Fruit fly (Drosophila melanogaster) whole organism, embryonic: ENCODE data around the gene Naa80.

Experiments used
- B-H1 ChIP-seq: fragments of 200-800 bp; sonication (Bioruptor generic); IDR thresholded peaks from 3 replicates; pipeline ENCODE4 v1.3.6; 2022; ENCODE audit warnings: missing biosample characterization, missing genetic modification characterization
- CG10565 ChIP-seq: fragments of 200-800 bp; sonication (Bioruptor generic); optimal IDR thresholded peaks from 3 replicates; lab custom pipeline; 2016; ENCODE audit warnings: missing biosample characterization, mild to moderate bottlenecking, missing genetic modification characterization
- CG11085 ChIP-seq: fragments of 200-800 bp; sonication (Bioruptor generic); IDR thresholded peaks from 2 replicates; pipeline ENCODE4 v1.3.6; 2022; ENCODE audit warnings: missing biosample characterization, missing genetic modification characterization
- CG11456 ChIP-seq: fragments of 200-800 bp; sonication (Bioruptor generic); IDR thresholded peaks from 3 replicates; pipeline ENCODE4 v1.3.6; 2022; ENCODE audit warnings: missing biosample characterization, missing genetic modification characterization
- CG11560 ChIP-seq: fragments of 200-800 bp; sonication (Bioruptor generic); IDR thresholded peaks from 3 replicates; pipeline ENCODE4 v1.3.6; 2022; ENCODE audit warnings: missing biosample characterization, missing genetic modification characterization
- CG13894 ChIP-seq: fragments of 200-800 bp; sonication (Bioruptor generic); optimal IDR thresholded peaks from 3 replicates; lab custom pipeline; 2018; ENCODE audit warnings: missing biosample characterization, mild to moderate bottlenecking, missing genetic modification characterization, moderate library complexity
- CG15011 ChIP-seq: fragments of 200-800 bp; sonication (Bioruptor generic); optimal IDR thresholded peaks from 3 replicates; lab custom pipeline; 2018; ENCODE audit warnings: missing biosample characterization, mild to moderate bottlenecking, missing genetic modification characterization
- CG15073 ChIP-seq: fragments of 200-800 bp; sonication (Bioruptor generic); optimal IDR thresholded peaks from 2 replicates; lab custom pipeline; 2016; ENCODE audit warnings: missing biosample characterization, missing genetic modification characterization
- CG15514 ChIP-seq: fragments of 200-800 bp; sonication (Bioruptor generic); optimal IDR thresholded peaks from 3 replicates; lab custom pipeline; 2017; ENCODE audit warnings: missing biosample characterization, missing genetic modification characterization, mild to moderate bottlenecking, moderate library complexity, missing genetic modification reagents
- CG1603 ChIP-seq: fragments of 200-800 bp; sonication (Bioruptor generic); optimal IDR thresholded peaks from 2 replicates; lab custom pipeline; 2019; ENCODE audit warnings: missing biosample characterization, mild to moderate bottlenecking, missing genetic modification characterization, moderate library complexity
- CG2875 ChIP-seq: fragments of 200-800 bp; sonication (Bioruptor generic); optimal IDR thresholded peaks from 2 replicates; lab custom pipeline; 2017; ENCODE audit warnings: missing biosample characterization, mild to moderate bottlenecking, missing genetic modification characterization, missing genetic modification reagents
- CG31441 ChIP-seq: fragments of 200-800 bp; sonication (Bioruptor generic); IDR thresholded peaks from 2 replicates; pipeline ENCODE4 v1.3.6; 2022; ENCODE audit warnings: missing biosample characterization, missing genetic modification characterization
- CG4328 ChIP-seq: fragments of 200-800 bp; sonication (Bioruptor generic); optimal IDR thresholded peaks from 3 replicates; lab custom pipeline; 2017; ENCODE audit warnings: missing biosample characterization, missing genetic modification reagents, missing genetic modification characterization
- CG4404 ChIP-seq: fragments of 200-800 bp; sonication (Bioruptor generic); IDR thresholded peaks from 2 replicates; pipeline ENCODE4 v1.3.6; 2022; ENCODE audit warnings: missing biosample characterization, missing genetic modification characterization
- CG6689 ChIP-seq: fragments of 200-800 bp; sonication (Bioruptor generic); IDR thresholded peaks from 2 replicates; pipeline ENCODE4 v1.3.6; 2022; ENCODE audit warnings: missing biosample characterization, missing genetic modification characterization
- CG7372 ChIP-seq: fragments of 200-800 bp; sonication (Bioruptor generic); IDR thresholded peaks from 2 replicates; pipeline ENCODE4 v1.3.6; 2022; ENCODE audit warnings: missing biosample characterization, missing genetic modification characterization
- CG7839 ChIP-seq: fragments of 200-800 bp; sonication (Bioruptor generic); optimal IDR thresholded peaks from 3 replicates; lab custom pipeline; 2018; ENCODE audit warnings: missing biosample characterization, mild to moderate bottlenecking, missing genetic modification characterization, moderate library complexity
- CG7987 ChIP-seq: fragments of 200-800 bp; sonication (Bioruptor generic); optimal IDR thresholded peaks from 2 replicates; lab custom pipeline; 2018; ENCODE audit warnings: missing biosample characterization, mild to moderate bottlenecking, missing genetic modification characterization, moderate library complexity
- CG8359 ChIP-seq: fragments of 200-800 bp; sonication (Bioruptor generic); optimal IDR thresholded peaks from 2 replicates; lab custom pipeline; 2017; ENCODE audit warnings: missing biosample characterization, mild to moderate bottlenecking, missing genetic modification characterization, borderline replicate concordance
- CG9437 ChIP-seq: fragments of 200-800 bp; sonication (Bioruptor generic); optimal IDR thresholded peaks from 2 replicates; lab custom pipeline; 2018; ENCODE audit warnings: missing biosample characterization, mild to moderate bottlenecking, missing genetic modification characterization
- CG9876 ChIP-seq: fragments of 200-800 bp; sonication (Bioruptor generic); optimal IDR thresholded peaks from 2 replicates; lab custom pipeline; 2016; ENCODE audit warnings: missing biosample characterization, missing genetic modification characterization
- Deaf1 ChIP-seq: fragments of 200-800 bp; optimal IDR thresholded peaks from 3 replicates; lab custom pipeline; 2019; ENCODE audit warnings: missing biosample characterization, mild to moderate bottlenecking, missing genetic modification characterization, moderate library complexity
- Dek ChIP-seq: fragments of 200-800 bp; sonication (Bioruptor generic); optimal IDR thresholded peaks from 3 replicates; lab custom pipeline; 2019; ENCODE audit warnings: missing biosample characterization, mild to moderate bottlenecking, missing genetic modification characterization, moderate library complexity
- Dip2 ChIP-seq: fragments of 200-800 bp; sonication (Bioruptor generic); IDR thresholded peaks from 2 replicates; pipeline ENCODE4 v1.3.6; 2022; ENCODE audit warnings: missing biosample characterization, missing genetic modification characterization
- E2f2 ChIP-seq: fragments of 200-800 bp; sonication (Bioruptor generic); IDR thresholded peaks from 2 replicates; pipeline ENCODE4 v1.3.6; 2022; ENCODE audit warnings: missing biosample characterization, missing genetic modification characterization
- Gug ChIP-seq: fragments of 200-800 bp; sonication (Bioruptor generic); IDR thresholded peaks from 4 replicates; pipeline ENCODE4 v1.3.6; 2022; ENCODE audit warnings: missing biosample characterization, missing genetic modification characterization
- Neu2 ChIP-seq: fragments of 200-800 bp; sonication (Bioruptor generic); optimal IDR thresholded peaks from 3 replicates; lab custom pipeline; 2016; ENCODE audit warnings: missing biosample characterization, missing genetic modification characterization, borderline replicate concordance
- Optix ChIP-seq: fragments of 200-800 bp; sonication (Bioruptor generic); IDR thresholded peaks from 3 replicates; pipeline ENCODE4 v1.3.6; 2022; ENCODE audit warnings: missing biosample characterization, missing genetic modification characterization
- Sry-δ ChIP-seq: fragments of 200-800 bp; sonication (Bioruptor generic); optimal IDR thresholded peaks from 2 replicates; lab custom pipeline; 2016; ENCODE audit warnings: missing biosample characterization, missing genetic modification characterization
- Tbp ChIP-seq: fragments of >200 bp; optimal IDR thresholded peaks from 2 replicates; lab custom pipeline; 2018; ENCODE audit warnings: missing biosample characterization, missing genetic modification characterization
- Usf ChIP-seq: fragments of 200-800 bp; sonication (Bioruptor generic); optimal IDR thresholded peaks from 2 replicates; lab custom pipeline; 2017; ENCODE audit warnings: missing genotype, missing biosample characterization, missing genetic modification characterization
- aop ChIP-seq: fragments of 200-800 bp; sonication (Bioruptor generic); IDR thresholded peaks from 2 replicates; pipeline ENCODE4 v1.3.6; 2022; ENCODE audit warnings: missing biosample characterization, missing genetic modification characterization
- crp ChIP-seq, 2 experiments: fragments of 200-800 bp; sonication (Bioruptor generic); optimal IDR thresholded peaks; 2 replicates in 1 of 2; 3 replicates in 1 of 2; lab custom pipeline; 2017; ENCODE audit warnings: missing biosample characterization in 2 of 2, missing genetic modification characterization in 2 of 2, mild to moderate bottlenecking in 1 of 2, moderate library complexity in 1 of 2
- dm ChIP-seq: fragments of 200-800 bp; sonication (Bioruptor generic); optimal IDR thresholded peaks from 3 replicates; lab custom pipeline; 2016; ENCODE audit warnings: missing biosample characterization, missing genetic modification characterization
- fd96Cb ChIP-seq: fragments of 200-800 bp; sonication (Bioruptor generic); optimal IDR thresholded peaks from 2 replicates; lab custom pipeline; 2018; ENCODE audit warnings: missing biosample characterization, mild to moderate bottlenecking, missing genetic modification characterization, moderate library complexity
- gcm ChIP-seq: fragments of 200-800 bp; sonication (Bioruptor generic); optimal IDR thresholded peaks from 2 replicates; lab custom pipeline; 2019; ENCODE audit warnings: missing biosample characterization, mild to moderate bottlenecking, missing genetic modification characterization, moderate library complexity
- gsb-n ChIP-seq: fragments of 200-800 bp; sonication (Bioruptor generic); optimal IDR thresholded peaks from 3 replicates; lab custom pipeline; 2018; ENCODE audit warnings: missing biosample characterization, mild to moderate bottlenecking, missing genetic modification characterization
- hb ChIP-seq: fragments of 200-800 bp; sonication (Bioruptor generic); IDR thresholded peaks from 3 replicates; pipeline ENCODE4 v1.3.6; 2022; ENCODE audit warnings: missing biosample characterization, missing genetic modification characterization; ENCODE audit not compliant: partially characterized antibody
- mld ChIP-seq: fragments of 200-800 bp; sonication (Bioruptor generic); IDR thresholded peaks from 3 replicates; pipeline ENCODE4 v1.3.6; 2022; ENCODE audit warnings: missing biosample characterization, missing genetic modification characterization; ENCODE audit not compliant: partially characterized antibody
- pan ChIP-seq, 4 experiments: fragments of >200 bp in 3 of 4; fragments of 200-800 bp in 1 of 4; sonication (Bioruptor generic) in 1 of 4; optimal IDR thresholded peaks in 3 of 4; IDR thresholded peaks in 1 of 4; 2 replicates each; pipeline versions ENCODE4 v1.3.6 to Lab custom; 2017 to 2022; ENCODE audit warnings: missing biosample characterization in 2 of 4, missing genetic modification characterization in 2 of 4, mixed read lengths in 1 of 4
- pb ChIP-seq: fragments of 200-800 bp; sonication (Bioruptor generic); optimal IDR thresholded peaks from 3 replicates; lab custom pipeline; 2016; ENCODE audit warnings: missing biosample characterization, missing genetic modification characterization
- peb ChIP-seq: fragments of 200-800 bp; sonication (Bioruptor generic); IDR thresholded peaks from 2 replicates; pipeline ENCODE4 v1.3.6; 2022; ENCODE audit warnings: missing biosample characterization, missing genetic modification characterization
- sd ChIP-seq: fragments of 200-800 bp; sonication (Bioruptor generic); optimal IDR thresholded peaks from 3 replicates; lab custom pipeline; 2018; ENCODE audit warnings: missing biosample characterization, mild to moderate bottlenecking, missing genetic modification characterization, moderate library complexity
- sens-2 ChIP-seq: fragments of 200-800 bp; sonication (Bioruptor generic); IDR thresholded peaks from 2 replicates; pipeline ENCODE4 v1.3.6; 2022; ENCODE audit warnings: missing biosample characterization, missing genetic modification characterization
- sim ChIP-seq: fragments of 200-800 bp; sonication (Bioruptor generic); IDR thresholded peaks from 2 replicates; pipeline ENCODE4 v1.3.6; 2022; ENCODE audit warnings: missing biosample characterization, missing genetic modification characterization
- sr ChIP-seq: fragments of 200-800 bp; sonication (Bioruptor generic); IDR thresholded peaks from 3 replicates; pipeline ENCODE4 v1.3.6; 2022; ENCODE audit warnings: missing biosample characterization, missing genetic modification characterization
- stc ChIP-seq: fragments of 200-800 bp; sonication (Bioruptor generic); IDR thresholded peaks from 2 replicates; pipeline ENCODE4 v1.3.6; 2022; ENCODE audit warnings: missing biosample characterization, missing genetic modification characterization
- unc-4 ChIP-seq: fragments of 200-800 bp; sonication (Bioruptor generic); IDR thresholded peaks from 2 replicates; pipeline ENCODE4 v1.3.6; 2022; ENCODE audit warnings: missing biosample characterization, missing genetic modification characterization; ENCODE audit not compliant: partially characterized antibody
- zfh2 ChIP-seq: fragments of 200-800 bp; sonication (Bioruptor generic); optimal IDR thresholded peaks from 2 replicates; lab custom pipeline; 2016; ENCODE audit warnings: missing biosample characterization, missing genetic modification characterization

The Naa80 gene

DNA sequence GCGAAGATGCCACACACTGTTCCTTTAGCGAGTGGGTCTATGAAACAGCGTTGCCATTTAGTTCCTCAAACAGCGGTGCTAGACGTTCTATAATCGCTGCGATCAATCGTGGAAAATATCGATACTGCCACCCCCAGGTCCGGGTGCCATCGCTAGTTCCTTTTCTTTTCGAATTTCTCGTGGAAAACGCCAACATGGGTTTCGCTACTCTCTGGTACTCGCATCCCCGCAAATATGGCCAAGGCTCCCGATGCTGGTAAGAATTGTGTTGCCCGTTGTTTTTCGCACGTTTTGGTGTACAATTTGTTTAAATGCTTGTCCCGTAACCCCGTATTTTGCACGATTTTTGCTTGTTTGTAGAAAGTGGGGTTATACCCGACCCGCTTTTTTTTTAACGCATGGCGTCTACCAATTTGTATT, 10.3 kb downstream of the Naa80 start, which contains the start of gene RpS29 (continued):
- TF ChIP-seq CG1603 (tag; lab: Kevin White, UChicago) (peak; percentile 97), CG4328 (GFP tag; lab: Kevin White, UChicago) (peak; percentile 87), peb (GFP tag; lab: Robert Waterston, UW) (0 out of 2 replicates have a peak, but pooled peaks have one; percentile 17), sens-2 (GFP tag; lab: Robert Waterston, UW) (no peak; the same call in 1 of the 2 replicates), zfh2 (GFP tag; lab: Kevin White, UChicago) (peak; percentile 87), CG6689 (peak; percentile 28; the same call in 1 of the 2 replicates), Deaf1 (tag; lab: Kevin White, UChicago) (peak; percentile 43), CG10565 (GFP tag; lab: Kevin White, UChicago) (no peak), pan (optimal IDR thresholded peaks at IDR 0.05; lab: Kevin White, UChicago) (no peak), pan (GFP tag; optimal IDR thresholded peaks at IDR 0.05 in 1 of 2, IDR thresholded peaks at IDR 0.05 in 1 of 2) (peak in 1 of 2 experiments; percentile 76), fd96Cb (tag; lab: Kevin White, UChicago) (peak; percentile 8), CG13894 (tag; lab: Kevin White, UChicago) (peak; percentile 91), Optix (GFP tag; lab: Robert Waterston, UW) (peak; percentile 46; the same call in 1 of the 3 replicates), CG8359 (no peak), hb (GFP tag; lab: Robert Waterston, UW) (peak; percentile 89), Tbp (peak; percentile 61), sd (tag; lab: Kevin White, UChicago) (peak; percentile 44), sim (GFP tag; lab: Robert Waterston, UW) (no peak), pb (GFP tag; lab: Kevin White, UChicago) (peak; percentile 78), Dip2 (GFP tag; lab: Robert Waterston, UW) (no peak), dm (GFP tag; lab: Kevin White, UChicago) (peak; percentile 97), CG9437 (GFP tag; lab: Kevin White, UChicago) (no peak), CG11456 (GFP tag; lab: Robert Waterston, UW) (peak; percentile 95), gsb-n (peak; percentile 54), Neu2 (peak; percentile 56), CG15011 (GFP tag; lab: Kevin White, UChicago) (peak; percentile 49), unc-4 (GFP tag; lab: Robert Waterston, UW) (peak; percentile 97), CG9876 (GFP tag; lab: Kevin White, UChicago) (peak; percentile 91), CG7839 (tag; lab: Kevin White, UChicago) (peak; percentile 66), crp (GFP tag; optimal IDR thresholded peaks at IDR 0.05; lab: Kevin White, UChicago) (peak in 1 of 2 experiments; percentile 50), Usf (GFP tag; lab: Kevin White, UChicago) (peak; percentile 58), Gug (GFP tag; lab: Robert Waterston, UW) (peak; percentile 87), aop (GFP tag; lab: Robert Waterston, UW) (peak; percentile 97), gcm (GFP tag; lab: Kevin White, UChicago) (peak; percentile 74), CG11085 (GFP tag; lab: Robert Waterston, UW) (peak; percentile 79), E2f2 (peak; percentile 100), CG2875 (GFP tag; lab: Kevin White, UChicago) (peak; percentile 43), CG15073 (no peak), Dek (tag; lab: Kevin White, UChicago) (peak; percentile 77), CG11560 (tag; lab: Robert Waterston, UW) (peak; percentile 74; the same call in 2 of the 3 replicates), stc (GFP tag; lab: Robert Waterston, UW) (peak; percentile 71), sr (GFP tag; lab: Robert Waterston, UW) (peak; percentile 61; the same call in 2 of the 3 replicates), CG7987 (GFP tag; lab: Kevin White, UChicago) (peak; percentile 90), Sry-δ (GFP tag; lab: Kevin White, UChicago) (peak; percentile 100), CG31441 (GFP tag; lab: Robert Waterston, UW) (peak; percentile 51; the same call in 1 of the 2 replicates), mld (GFP tag; lab: Robert Waterston, UW) (peak; percentile 81), CG15514 (GFP tag; lab: Kevin White, UChicago) (peak; percentile 95), B-H1 (peak; percentile 48; the same call in 1 of the 3 replicates), CG7372 (peak; percentile 77), CG4404 (peak; percentile 46; the same call in 1 of the 2 replicates)
